Fruit fly (Drosophila melanogaster) whole organism, embryonic: Measurements from ENCODE around the gene CG9426.

Source experiments
- CG1603 ChIP-seq: fragments of 200-800 bp; sonication (Bioruptor generic); optimal IDR thresholded peaks from 2 replicates; lab custom pipeline; 2019; ENCODE audit warnings: missing biosample characterization, mild to moderate bottlenecking, missing genetic modification characterization, moderate library complexity
- CG17328 ChIP-seq: fragments of 200-800 bp; sonication (Bioruptor generic); IDR thresholded peaks from 2 replicates; pipeline ENCODE4 v1.3.6; 2022; ENCODE audit warnings: missing biosample characterization, missing genetic modification characterization
- CG17612 ChIP-seq: fragments of 200-800 bp; sonication (Bioruptor generic); IDR thresholded peaks from 2 replicates; pipeline ENCODE4 v1.3.6; 2022; ENCODE audit warnings: missing biosample characterization, missing genetic modification characterization
- CG7839 ChIP-seq: fragments of 200-800 bp; sonication (Bioruptor generic); optimal IDR thresholded peaks from 3 replicates; lab custom pipeline; 2018; ENCODE audit warnings: missing biosample characterization, mild to moderate bottlenecking, missing genetic modification characterization, moderate library complexity
- CG8388 ChIP-seq: fragments of 200-800 bp; sonication (Bioruptor generic); optimal IDR thresholded peaks from 2 replicates; lab custom pipeline; 2019; ENCODE audit warnings: missing biosample characterization, mild to moderate bottlenecking, missing genetic modification characterization, moderate library complexity
- Camta ChIP-seq: fragments of 200-800 bp; sonication (Bioruptor generic); optimal IDR thresholded peaks from 2 replicates; lab custom pipeline; 2016; ENCODE audit warnings: missing biosample characterization, missing genetic modification characterization
- Hr39 ChIP-seq: fragments of >200 bp; optimal IDR thresholded peaks from 2 replicates; lab custom pipeline; 2017

- no peak for TF ChIP-seq CG17612 (GFP tag; lab: Robert Waterston, UW)
- TF ChIP-seq CG17328 (GFP tag; lab: Robert Waterston, UW), result no peak
- no peak for TF ChIP-seq CG7839
- TF ChIP-seq CG8388 (GFP tag; lab: Kevin White, UChicago), result no peak
- no peak for TF ChIP-seq Camta (GFP tag; lab: Kevin White, UChicago)
- no peak for TF ChIP-seq CG1603 (tag; lab: Kevin White, UChicago)
- TF ChIP-seq Hr39 (lab: Kevin White, UChicago), result no peak
Observed at dm6 chr2L:13204151-13204550, 15.6 kb downstream of the CG9426 start.
